Fruit fly (Drosophila melanogaster): ENCODE results near the gene Meics.

The Meics gene

dm6 chr3L:13999204-13999603, 34.7 kb upstream of the Meics start, which contains the start of gene CG17359:
TSS of gene CG17359 (minus strand) at chr3L:13999251.
- no peak for TF ChIP-seq OdsH (GFP tag; optimal IDR thresholded peaks at IDR 0.05)
- TF ChIP-seq sv (GFP tag; optimal IDR thresholded peaks at IDR 0.05) = no peak
- TF ChIP-seq psq (GFP tag; optimal IDR thresholded peaks at IDR 0.05) = no peak
- TF ChIP-seq ey (GFP tag; optimal IDR thresholded peaks at IDR 0.05) = no peak
- no peak for TF ChIP-seq foxo (GFP tag; optimal IDR thresholded peaks at IDR 0.05)
- no peak for TF ChIP-seq h (GFP tag; optimal IDR thresholded peaks at IDR 0.05)
- TF ChIP-seq dl (GFP tag; optimal IDR thresholded peaks at IDR 0.05; ENCODE audit: insufficient read depth in 1 of 2, partially characterized antibody in 2 of 2) = no peak
- TF ChIP-seq N (GFP tag; optimal IDR thresholded peaks at IDR 0.05) = no peak
- TF ChIP-seq pan (optimal IDR thresholded peaks at IDR 0.05) = no peak
- no peak for TF ChIP-seq br (GFP tag; optimal IDR thresholded peaks at IDR 0.05)
- no peak for TF ChIP-seq dsf (GFP tag; optimal IDR thresholded peaks at IDR 0.05; ENCODE audit: borderline replicate concordance)
- TF ChIP-seq jim (GFP tag; optimal IDR thresholded peaks at IDR 0.05) = no peak

dm6 chr3L:13996992-13997391, 32.5 kb upstream of the Meics start, which contains the start of gene CG17361:
TSS of gene CG17361 (plus strand) at chr3L:13997191.
- peak; percentile 23 for TF ChIP-seq HLH106 (tag; optimal IDR thresholded peaks at IDR 0.05)
- no peak for TF ChIP-seq fru (GFP tag; optimal IDR thresholded peaks at IDR 0.05)

dm6 chr3L:13996437-13996836, 31.9 kb upstream of the Meics start:
- TF ChIP-seq woc (GFP tag; optimal IDR thresholded peaks at IDR 0.05) (no peak), N (GFP tag; optimal IDR thresholded peaks at IDR 0.05) (no peak), dl (GFP tag; optimal IDR thresholded peaks at IDR 0.05; ENCODE audit: insufficient read depth in 1 of 2, partially characterized antibody in 2 of 2) (no peak), Sp1 (GFP tag; optimal IDR thresholded peaks at IDR 0.05) (no peak), br (GFP tag; optimal IDR thresholded peaks at IDR 0.05) (no peak)

dm6 chr3L:13993742-13994719, 29.5 kb upstream of the Meics start, which contains the start of gene CtsK1:
TSS of gene CtsK1 (plus strand) at chr3L:13994231.
- TF ChIP-seq dsf (GFP tag; optimal IDR thresholded peaks at IDR 0.05; ENCODE audit: borderline replicate concordance) (no peak), jim (GFP tag; optimal IDR thresholded peaks at IDR 0.05) (no peak), woc (GFP tag; optimal IDR thresholded peaks at IDR 0.05) (peak; percentile 27), h (GFP tag; optimal IDR thresholded peaks at IDR 0.05) (peak; percentile 64), OdsH (GFP tag; optimal IDR thresholded peaks at IDR 0.05) (peak; percentile 70), HLH106 (tag; optimal IDR thresholded peaks at IDR 0.05) (peak; percentile 68), N (GFP tag; optimal IDR thresholded peaks at IDR 0.05) (no peak), Myc (optimal IDR thresholded peaks at IDR 0.05) (no peak), CG32264 (GFP tag; optimal IDR thresholded peaks at IDR 0.05) (peak; percentile 14), fru (GFP tag; optimal IDR thresholded peaks at IDR 0.05) (peak; percentile 68), Hnf4 (GFP tag; optimal IDR thresholded peaks at IDR 0.05) (peak; percentile 32), Sp1 (GFP tag; optimal IDR thresholded peaks at IDR 0.05) (peak; percentile 53), Hr83 (GFP tag; optimal IDR thresholded peaks at IDR 0.05; ENCODE audit: poor library complexity, severe bottlenecking) (no peak), psq (GFP tag; optimal IDR thresholded peaks at IDR 0.05) (peak; percentile 61), br (GFP tag; optimal IDR thresholded peaks at IDR 0.05) (peak; percentile 14), dmrt93B (GFP tag; optimal IDR thresholded peaks at IDR 0.05) (no peak), Dif (GFP tag; optimal IDR thresholded peaks at IDR 0.05; ENCODE audit: partially characterized antibody) (no peak), foxo (GFP tag; optimal IDR thresholded peaks at IDR 0.05) (peak in 1 of 2 experiments; percentile 73), ey (GFP tag; optimal IDR thresholded peaks at IDR 0.05) (peak; percentile 68), rgr (GFP tag; optimal IDR thresholded peaks at IDR 0.05) (peak; percentile 66), Mio (GFP tag; optimal IDR thresholded peaks at IDR 0.05) (no peak)

- TF ChIP-seq Rel (GFP tag; optimal IDR thresholded peaks at IDR 0.05) (no peak), Rel (tag; optimal IDR thresholded peaks at IDR 0.05) (no peak), Myc (optimal IDR thresholded peaks at IDR 0.05) (no peak)
These were observed 28.8 kb upstream of the Meics start, which contains the start of gene CG17364 for dm6 chr3L:13993233-13993741. TSS of gene CG17364 (minus strand) at chr3L:13993400.

- TF ChIP-seq Jra (GFP tag; optimal IDR thresholded peaks at IDR 0.05) (no peak), pan (optimal IDR thresholded peaks at IDR 0.05) (no peak), Dfd (GFP tag; optimal IDR thresholded peaks at IDR 0.05) (no peak), Dif (GFP tag; optimal IDR thresholded peaks at IDR 0.05; ENCODE audit: partially characterized antibody) (peak; percentile 26), HLH106 (tag; optimal IDR thresholded peaks at IDR 0.05) (no peak), ey (GFP tag; optimal IDR thresholded peaks at IDR 0.05) (no peak), woc (GFP tag; optimal IDR thresholded peaks at IDR 0.05) (no peak)
These were observed 26.8 kb upstream of the Meics start for dm6 chr3L:13991314-13991713.
